Worm (Caenorhabditis elegans): Measurements from ENCODE around the gene dpy-7.

The dpy-7 gene

ce11 chrX:7512714-7513113 lies 24.9 kb downstream of the dpy-7 start:
- no peak for TF ChIP-seq efl-1 (optimal IDR thresholded peaks at IDR 0.05)
- peak in 1 of 2 experiments; percentile 82 for TF ChIP-seq efl-1 (GFP tag; optimal IDR thresholded peaks at IDR 0.05 in 1 of 2)
- no peak for TF ChIP-seq fkh-4 (tag; optimal IDR thresholded peaks at IDR 0.05; ENCODE audit: borderline replicate concordance)
- TF ChIP-seq xbp-1 (tag; optimal IDR thresholded peaks at IDR 0.05): no peak
- TF ChIP-seq lir-3 (tag; optimal IDR thresholded peaks at IDR 0.05; ENCODE audit: poor library complexity): no peak
- TF ChIP-seq nhr-90 (tag; optimal IDR thresholded peaks at IDR 0.05; ENCODE audit: poor library complexity): no peak

- TF ChIP-seq ets-5 (GFP tag; IDR thresholded peaks at IDR 0.05): no peak
- no peak for TF ChIP-seq fkh-8 (tag; optimal IDR thresholded peaks at IDR 0.05)
- TF ChIP-seq dsc-1 (tag; optimal IDR thresholded peaks at IDR 0.05): no peak
- no peak for TF ChIP-seq ceh-8 (GFP tag; optimal IDR thresholded peaks at IDR 0.05)
- no peak for TF ChIP-seq snu-23 (GFP tag; optimal IDR thresholded peaks at IDR 0.05)
Measured at ce11 chrX:7507141-7507540, 30.5 kb downstream of the dpy-7 start.

ce11 chrX:7506533-7506932 lies 31.1 kb downstream of the dpy-7 start, which contains the start of gene lgc-11:
Gene lgc-11, minus strand, starts transcription at chrX:7506633.
- TF ChIP-seq pag-3 (tag; optimal IDR thresholded peaks at IDR 0.05; ENCODE audit: borderline replicate concordance, insufficient read depth) (no peak), efl-1 (optimal IDR thresholded peaks at IDR 0.05) (no peak), efl-1 (GFP tag; optimal IDR thresholded peaks at IDR 0.05 in 1 of 2) (peak in 1 of 2 experiments; percentile 87)

ce11 chrX:7502807-7503206 lies 34.8 kb downstream of the dpy-7 start, which contains the start of gene F48E3.6:
Gene F48E3.6, minus strand, starts transcription at chrX:7502907.
- TF ChIP-seq pax-3 (tag; optimal IDR thresholded peaks at IDR 0.05): no peak

- TF ChIP-seq snpc-4 (tag; optimal IDR thresholded peaks at IDR 0.05): peak; percentile 76
- peak; percentile 99 for TF ChIP-seq xbp-1 (tag; optimal IDR thresholded peaks at IDR 0.05)
- TF ChIP-seq sox-4 (tag; optimal IDR thresholded peaks at IDR 0.05): peak; percentile 83
- peak; percentile 75 to 84 for TF ChIP-seq lin-35 (GFP tag; optimal IDR thresholded peaks at IDR 0.05)
- TF ChIP-seq fkh-4 (tag; optimal IDR thresholded peaks at IDR 0.05; ENCODE audit: borderline replicate concordance): peak; percentile 18
- TF ChIP-seq tbx-2 (tag; optimal IDR thresholded peaks at IDR 0.05): peak; percentile 93
- TF ChIP-seq fos-1 (tag; optimal IDR thresholded peaks at IDR 0.05): peak; percentile 81
- peak; percentile 85 to 91 (median 89) for TF ChIP-seq ceh-82 (tag; optimal IDR thresholded peaks at IDR 0.05)
- TF ChIP-seq mdl-1 (tag; optimal IDR thresholded peaks at IDR 0.05): no peak
- no peak for TF ChIP-seq unc-62 (GFP tag; optimal IDR thresholded peaks at IDR 0.05)
- TF ChIP-seq grh-1 (GFP tag; IDR thresholded peaks at IDR 0.05): peak; percentile 78
- peak in 2 of 6 experiments; percentile 31 to 37 for TF ChIP-seq elt-3 (tag; optimal IDR thresholded peaks at IDR 0.05)
- TF ChIP-seq lin-15B (tag; optimal IDR thresholded peaks at IDR 0.05): peak; percentile 44
- TF ChIP-seq ztf-4 (tag; optimal IDR thresholded peaks at IDR 0.05): peak; percentile 88
- peak; percentile 91 for TF ChIP-seq egl-13 (tag; optimal IDR thresholded peaks at IDR 0.05)
- TF ChIP-seq unc-30 (tag; optimal IDR thresholded peaks at IDR 0.05): no peak
- peak; percentile 97 for TF ChIP-seq fkh-8 (tag; optimal IDR thresholded peaks at IDR 0.05)
- no peak for TF ChIP-seq ama-1 (optimal IDR thresholded peaks at IDR 0.05)
- TF ChIP-seq aly-2 (tag; optimal IDR thresholded peaks at IDR 0.05): no peak
- TF ChIP-seq egl-27 (tag; optimal IDR thresholded peaks at IDR 0.05): peak; percentile 30 to 48
- TF ChIP-seq sptf-1 (tag; optimal IDR thresholded peaks at IDR 0.05): no peak
- TF ChIP-seq jun-1 (tag; optimal IDR thresholded peaks at IDR 0.05): peak; percentile 85
- TF ChIP-seq nhr-77 (tag; optimal IDR thresholded peaks at IDR 0.05): peak; percentile 87
- TF ChIP-seq skn-1 (tag; optimal IDR thresholded peaks at IDR 0.05): peak; percentile 91
- peak; percentile 38 for TF ChIP-seq zag-1 (tag; optimal IDR thresholded peaks at IDR 0.05)
- peak; percentile 93 for TF ChIP-seq lin-13 (GFP tag; optimal IDR thresholded peaks at IDR 0.05)
- TF ChIP-seq swsn-7 (tag; optimal IDR thresholded peaks at IDR 0.05): peak; percentile 96
- no peak for TF ChIP-seq Y116A8C.19 (tag; optimal IDR thresholded peaks at IDR 0.05; ENCODE audit: borderline replicate concordance)
- TF ChIP-seq nhr-71 (tag; optimal IDR thresholded peaks at IDR 0.05): peak; percentile 96
- TF ChIP-seq nhr-28 (tag; optimal IDR thresholded peaks at IDR 0.05): no peak
- TF ChIP-seq unc-86 (tag; optimal IDR thresholded peaks at IDR 0.05): peak; percentile 95
- peak; percentile 44 for TF ChIP-seq C04F5.9 (tag; optimal IDR thresholded peaks at IDR 0.05)
- no peak for TF ChIP-seq nhr-84 (tag; optimal IDR thresholded peaks at IDR 0.05)
- no peak for TF ChIP-seq hlh-17 (GFP tag; optimal IDR thresholded peaks at IDR 0.05; ENCODE audit: borderline replicate concordance)
- peak; percentile 63 for TF ChIP-seq F16B12.6 (tag; optimal IDR thresholded peaks at IDR 0.05)
- TF ChIP-seq ceh-8 (GFP tag; optimal IDR thresholded peaks at IDR 0.05): peak; percentile 93
Measured at ce11 chrX:7500970-7501369, 36.6 kb downstream of the dpy-7 start, which contains the start of gene uggt-1. Gene uggt-1, minus strand, starts transcription at chrX:7500982.

Measured in whole organism, L1 larva.